Worm (Caenorhabditis elegans) whole organism, young adult: ENCODE measurements around the gene C43D7.4.

Source experiments
- B0035.1 ChIP-seq: sonication (generic microtip); optimal IDR thresholded peaks from 2 replicates; lab custom pipeline; 2016; ENCODE audit warnings: missing genetic modification characterization, mild to moderate bottlenecking, missing compliant biosample characterization, missing genotype, missing genetic modification reagents
- B0261.1 ChIP-seq: sonication (generic microtip); optimal IDR thresholded peaks from 2 replicates; lab custom pipeline; 2016; ENCODE audit warnings: mild to moderate bottlenecking, missing genetic modification characterization, moderate library complexity, missing compliant biosample characterization
- B0336.3 ChIP-seq: fragments of 200-800 bp; sonication (Bioruptor generic); IDR thresholded peaks from 2 replicates; pipeline ENCODE4 v1.3.6; 2022; ENCODE audit warnings: missing genetic modification characterization, missing compliant biosample characterization
- C06A6.2 ChIP-seq: fragments of 200-800 bp; sonication (Bioruptor generic); conservative IDR thresholded peaks from 2 replicates; pipeline ENCODE4 v1.3.6; 2022; ENCODE audit warnings: missing genetic modification characterization, missing compliant biosample characterization
- C17E4.6 ChIP-seq: fragments of 200-800 bp; sonication (Bioruptor generic); IDR thresholded peaks from 2 replicates; pipeline ENCODE4 v1.3.6; 2022; ENCODE audit warnings: missing genetic modification reagents, missing genetic modification characterization, missing compliant biosample characterization
- D2030.7 ChIP-seq: fragments of 200-800 bp; sonication (Bioruptor generic); IDR thresholded peaks from 2 replicates; pipeline ENCODE4 v1.3.6; 2022; ENCODE audit warnings: missing genetic modification reagents, missing genetic modification characterization, missing compliant biosample characterization
- F39B2.1 ChIP-seq: fragments of 200-800 bp; sonication (Bioruptor generic); IDR thresholded peaks from 2 replicates; pipeline ENCODE4 v1.3.6; 2022; ENCODE audit warnings: missing genetic modification reagents, missing genetic modification characterization, missing compliant biosample characterization
- F55B11.4 ChIP-seq: sonication (generic microtip); optimal IDR thresholded peaks from 2 replicates; lab custom pipeline; 2016; ENCODE audit warnings: missing compliant biosample characterization, missing genetic modification characterization, borderline replicate concordance; ENCODE audit not compliant: insufficient read depth
- F57A8.1 ChIP-seq: fragments of 200-800 bp; sonication (Bioruptor generic); optimal IDR thresholded peaks from 2 replicates; lab custom pipeline; 2018; ENCODE audit warnings: mild to moderate bottlenecking, missing genetic modification characterization, moderate library complexity, missing compliant biosample characterization
- Y53F4B.3 ChIP-seq: fragments of 200-800 bp; sonication (Bioruptor generic); IDR thresholded peaks from 2 replicates; pipeline ENCODE4 v1.3.6; 2022; ENCODE audit warnings: missing genetic modification reagents, missing genetic modification characterization, missing compliant biosample characterization
- Y95B8A.8 ChIP-seq: fragments of 200-800 bp; sonication (Bioruptor generic); IDR thresholded peaks from 2 replicates; pipeline ENCODE4 v1.3.6; 2022; ENCODE audit warnings: missing genetic modification reagents, missing genetic modification characterization, missing compliant biosample characterization
- aptf-2 ChIP-seq: fragments of 200-800 bp; sonication (Bioruptor generic); conservative IDR thresholded peaks from 2 replicates; pipeline ENCODE4 v1.3.6; 2022; ENCODE audit warnings: missing genetic modification reagents, missing genetic modification characterization, missing compliant biosample characterization
- atf-7 ChIP-seq: sonication (generic microtip); optimal IDR thresholded peaks from 2 replicates; lab custom pipeline; 2017; ENCODE audit warnings: mild to moderate bottlenecking, missing genetic modification characterization, missing compliant biosample characterization
- athp-1 ChIP-seq: sonication (generic microtip); optimal IDR thresholded peaks from 2 replicates; lab custom pipeline; 2017; ENCODE audit warnings: mild to moderate bottlenecking, missing genetic modification characterization, missing compliant biosample characterization
- ceh-100 ChIP-seq: fragments of 200-800 bp; sonication (Bioruptor generic); IDR thresholded peaks from 2 replicates; pipeline ENCODE4 v1.3.6; 2022; ENCODE audit warnings: missing genetic modification reagents, missing genetic modification characterization, missing compliant biosample characterization
- ceh-40 ChIP-seq: fragments of 200-800 bp; sonication (Bioruptor generic); IDR thresholded peaks from 2 replicates; pipeline ENCODE4 v1.3.6; 2022; ENCODE audit warnings: missing genetic modification characterization, missing compliant biosample characterization
- chd-7 ChIP-seq: sonication (generic microtip); optimal IDR thresholded peaks from 2 replicates; lab custom pipeline; 2016; ENCODE audit warnings: mild to moderate bottlenecking, missing genetic modification characterization, moderate library complexity, missing compliant biosample characterization
- die-1 ChIP-seq: sonication (generic microtip); optimal IDR thresholded peaks from 2 replicates; lab custom pipeline; 2016; ENCODE audit warnings: missing genotype, mild to moderate bottlenecking, missing genetic modification characterization, missing compliant biosample characterization
- egl-18 ChIP-seq: fragments of 200-800 bp; sonication (Bioruptor generic); IDR thresholded peaks from 2 replicates; pipeline ENCODE4 v1.3.6; 2022; ENCODE audit warnings: missing genetic modification reagents, missing genetic modification characterization, missing compliant biosample characterization
- fkh-3 ChIP-seq: sonication (generic microtip); optimal IDR thresholded peaks from 2 replicates; lab custom pipeline; 2016; ENCODE audit warnings: mild to moderate bottlenecking, missing genetic modification characterization, missing compliant biosample characterization
- hmg-1.2 ChIP-seq: fragments of 200-800 bp; sonication (Bioruptor generic); IDR thresholded peaks from 2 replicates; pipeline ENCODE4 v1.3.6; 2022; ENCODE audit warnings: missing genetic modification reagents, missing genetic modification characterization, missing compliant biosample characterization
- lag-1 ChIP-seq: fragments of 200-800 bp; sonication (Bioruptor generic); IDR thresholded peaks from 2 replicates; pipeline ENCODE4 v1.3.6; 2022; ENCODE audit warnings: missing genetic modification reagents, missing genetic modification characterization, missing compliant biosample characterization
- let-526 ChIP-seq: fragments of 200-800 bp; sonication (Bioruptor generic); IDR thresholded peaks from 2 replicates; pipeline ENCODE4 v1.3.6; 2022; ENCODE audit warnings: missing genetic modification reagents, missing genetic modification characterization, missing compliant biosample characterization
- lin-26 ChIP-seq: fragments of 200-800 bp; sonication (Bioruptor generic); IDR thresholded peaks from 2 replicates; pipeline ENCODE4 v1.3.6; 2022; ENCODE audit warnings: missing genetic modification reagents, missing genetic modification characterization, missing compliant biosample characterization
- lsy-27 ChIP-seq: sonication (generic microtip); optimal IDR thresholded peaks from 2 replicates; lab custom pipeline; 2017; ENCODE audit warnings: missing genetic modification characterization, mild to moderate bottlenecking, missing compliant biosample characterization, antibody characterized with exemption, missing genotype, borderline replicate concordance; ENCODE audit not compliant: insufficient read depth
- madf-10 ChIP-seq: sonication (generic microtip); optimal IDR thresholded peaks from 2 replicates; lab custom pipeline; 2016; ENCODE audit warnings: mild to moderate bottlenecking, missing genetic modification characterization, missing compliant biosample characterization
- mcd-1 ChIP-seq: fragments of 200-800 bp; sonication (Bioruptor generic); IDR thresholded peaks from 2 replicates; pipeline ENCODE4 v1.3.6; 2022; ENCODE audit warnings: missing genetic modification reagents, missing genetic modification characterization, missing compliant biosample characterization
- nfya-2 ChIP-seq: fragments of 200-800 bp; sonication (Bioruptor generic); IDR thresholded peaks from 2 replicates; pipeline ENCODE4 v1.3.6; 2022; ENCODE audit warnings: missing genetic modification reagents, missing genetic modification characterization, missing compliant biosample characterization
- nfyb-1 ChIP-seq: fragments of 200-800 bp; sonication (Bioruptor generic); IDR thresholded peaks from 2 replicates; pipeline ENCODE4 v1.3.6; 2022; ENCODE audit warnings: missing genetic modification reagents, missing genetic modification characterization, missing compliant biosample characterization
- nhr-27 ChIP-seq: fragments of 200-800 bp; sonication (Bioruptor generic); optimal IDR thresholded peaks from 2 replicates; lab custom pipeline; 2018; ENCODE audit warnings: mild to moderate bottlenecking, missing genetic modification characterization, moderate library complexity, missing compliant biosample characterization
- nhr-80 ChIP-seq: sonication (generic microtip); optimal IDR thresholded peaks from 2 replicates; lab custom pipeline; 2016; ENCODE audit warnings: missing genetic modification characterization, missing compliant biosample characterization
- rcor-1 ChIP-seq: fragments of 200-800 bp; sonication (Bioruptor generic); IDR thresholded peaks from 2 replicates; pipeline ENCODE4 v1.3.6; 2022; ENCODE audit warnings: missing genetic modification reagents, missing genetic modification characterization, missing compliant biosample characterization
- repo-1 ChIP-seq: sonication (generic microtip); optimal IDR thresholded peaks from 2 replicates; lab custom pipeline; 2017; ENCODE audit warnings: mild to moderate bottlenecking, missing genetic modification characterization, missing compliant biosample characterization
- somi-1 ChIP-seq: fragments of 200-800 bp; sonication (Bioruptor generic); optimal IDR thresholded peaks from 2 replicates; lab custom pipeline; 2018; ENCODE audit warnings: mild to moderate bottlenecking, missing genetic modification characterization, missing compliant biosample characterization
- tbp1 ChIP-seq: fragments of 200-800 bp; sonication (Bioruptor generic); optimal IDR thresholded peaks from 2 replicates; lab custom pipeline; 2018; ENCODE audit warnings: mild to moderate bottlenecking, missing genetic modification characterization, missing compliant biosample characterization
- tbx-9 ChIP-seq: sonication (generic microtip); optimal IDR thresholded peaks from 2 replicates; lab custom pipeline; 2016; ENCODE audit warnings: borderline replicate concordance, missing genetic modification characterization, inconsistent platforms, missing compliant biosample characterization
- unc-62 ChIP-seq: fragments of 150-350 bp; optimal IDR thresholded peaks from 2 replicates; lab custom pipeline; 2014; ENCODE audit warnings: missing biosample characterization, missing genetic modification reagents, missing genetic modification characterization
- zim-3 ChIP-seq: sonication (generic microtip); optimal IDR thresholded peaks from 2 replicates; lab custom pipeline; 2017; ENCODE audit warnings: mild to moderate bottlenecking, missing genetic modification characterization, moderate library complexity, missing compliant biosample characterization
- ztf-18 ChIP-seq: sonication (generic microtip); optimal IDR thresholded peaks from 2 replicates; lab custom pipeline; 2016; ENCODE audit warnings: missing genotype, mild to moderate bottlenecking, missing genetic modification characterization, missing compliant biosample characterization
- ztf-6 ChIP-seq: fragments of 200-800 bp; sonication (Bioruptor generic); IDR thresholded peaks from 2 replicates; pipeline ENCODE4 v1.3.6; 2022; ENCODE audit warnings: missing genetic modification reagents, missing genetic modification characterization, missing compliant biosample characterization

C43D7.4 gene

DNA sequence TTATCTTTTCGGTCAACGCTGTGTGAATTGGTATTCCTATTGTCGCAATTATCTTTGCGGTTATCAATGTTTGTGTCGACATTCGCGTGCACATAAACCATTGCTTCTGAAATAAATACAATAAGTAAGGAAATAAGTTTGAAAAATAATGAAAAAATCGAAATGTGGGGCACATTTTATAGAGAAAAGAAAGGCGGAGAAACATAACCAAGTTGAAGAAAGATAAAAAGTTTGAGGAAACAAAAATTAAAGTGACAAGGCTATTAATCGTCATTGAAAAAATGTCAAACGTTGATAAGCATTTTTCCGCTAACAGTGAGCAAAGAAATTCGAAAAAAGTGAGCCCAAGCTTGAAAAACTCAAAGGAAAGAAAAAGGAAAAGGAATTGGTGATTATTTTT, at the start of gene C43D7.4:
Gene C43D7.4 (minus strand): TSS at position 101 of the 400 bp plus-strand sequence.
- TF ChIP-seq fkh-3 (tag; lab: Kevin White, UChicago) (no peak), tbx-9 (no peak), chd-7 (no peak), madf-10 (no peak), nhr-27 (tag; lab: Kevin White, UChicago) (no peak), B0336.3 (GFP tag; lab: Robert Waterston, UW) (no peak), egl-18 (no peak), Y95B8A.8 (GFP tag; lab: Robert Waterston, UW) (no peak), nfyb-1 (no peak), hmg-1.2 (GFP tag; lab: Robert Waterston, UW) (no peak), repo-1 (no peak), unc-62 (no peak), ceh-40 (GFP tag; lab: Robert Waterston, UW) (no peak), athp-1 (no peak)

- no peak for TF ChIP-seq C06A6.2 (GFP tag; lab: Robert Waterston, UW)
- TF ChIP-seq ztf-18 (tag; lab: Kevin White, UChicago) = peak; percentile 53
Measured at ce11 chrV:19371777-19372176, 49.5 kb upstream of the C43D7.4 start.

DNA sequence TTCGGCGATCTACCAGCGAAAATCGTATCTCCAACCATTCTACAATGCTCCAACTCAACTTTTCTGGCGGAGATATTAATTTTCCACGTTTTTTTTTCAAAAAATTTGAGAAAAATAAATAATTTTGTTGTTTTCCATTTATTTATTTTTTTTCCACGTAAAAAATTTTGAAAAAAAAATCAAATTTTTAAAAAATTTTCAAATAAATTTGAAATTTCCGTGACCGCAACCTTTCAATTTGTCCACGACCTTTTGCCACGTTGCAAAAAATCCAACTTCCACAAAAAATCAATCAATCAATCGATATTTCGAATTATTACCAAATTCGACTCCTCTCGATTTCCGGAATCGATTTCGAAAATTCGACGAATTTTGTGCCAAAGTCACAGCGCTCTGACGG, 49.0 kb upstream of the C43D7.4 start, which contains the start of gene Y43F8A.2:
Gene Y43F8A.2 (plus strand): TSS at position 301 of the 400 bp plus-strand sequence.
- TF ChIP-seq chd-7 = no peak
- no peak for TF ChIP-seq F57A8.1 (GFP tag; lab: Kevin White, UChicago)
- TF ChIP-seq F39B2.1 = no peak
- no peak for TF ChIP-seq F55B11.4 (tag; lab: Kevin White, UChicago)
- TF ChIP-seq lin-26 (GFP tag; lab: Robert Waterston, UW) = no peak
- TF ChIP-seq lag-1 (GFP tag; lab: Robert Waterston, UW) = no peak
- TF ChIP-seq mcd-1 (GFP tag; lab: Robert Waterston, UW) = no peak
- no peak for TF ChIP-seq ceh-100 (GFP tag; lab: Robert Waterston, UW)
- no peak for TF ChIP-seq atf-7 (tag; lab: Kevin White, UChicago)
- TF ChIP-seq ztf-6 = no peak
- TF ChIP-seq ztf-18 (tag; lab: Kevin White, UChicago) = no peak
- no peak for TF ChIP-seq let-526
- TF ChIP-seq tbp1 (GFP tag; lab: Kevin White, UChicago) = no peak
- TF ChIP-seq C17E4.6 (GFP tag; lab: Robert Waterston, UW) = no peak
- TF ChIP-seq B0035.1 (tag; lab: Kevin White, UChicago) = no peak
- TF ChIP-seq D2030.7 (GFP tag; lab: Robert Waterston, UW) = no peak
- no peak for TF ChIP-seq nhr-80 (tag; lab: Kevin White, UChicago)
- TF ChIP-seq nfyb-1 = no peak
- TF ChIP-seq rcor-1 (GFP tag; lab: Robert Waterston, UW) = no peak

DNA sequence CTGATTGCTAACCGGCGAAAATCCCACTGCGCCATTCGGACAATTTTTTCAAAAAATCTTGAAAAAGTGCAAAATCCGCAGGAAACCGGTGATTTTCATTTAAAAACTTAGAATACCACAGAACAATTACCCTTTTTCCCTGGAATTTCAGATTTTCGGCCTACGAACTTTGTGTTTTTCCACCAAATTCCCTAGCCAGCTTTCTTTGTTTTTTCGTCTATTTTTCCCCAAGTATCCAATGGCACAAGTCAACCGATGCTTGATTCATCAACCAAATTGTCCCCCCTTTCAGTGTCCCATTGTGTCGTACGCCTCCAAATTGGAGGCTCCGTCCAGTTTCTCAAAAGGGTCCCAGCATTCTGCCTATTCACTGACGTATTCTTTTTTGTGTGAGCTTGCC, 47.9 kb upstream of the C43D7.4 start, which contains the start of gene Y43F8A.1:
Gene Y43F8A.1 (plus strand): TSS at position 301 of the 400 bp plus-strand sequence.
- TF ChIP-seq lsy-27 (tag; lab: Kevin White, UChicago) = no peak
- no peak for TF ChIP-seq zim-3
- TF ChIP-seq nfya-2 (GFP tag; lab: Robert Waterston, UW) = no peak
- no peak for TF ChIP-seq B0261.1 (tag; lab: Kevin White, UChicago)
- TF ChIP-seq Y53F4B.3 (GFP tag; lab: Robert Waterston, UW) = no peak
- no peak for TF ChIP-seq die-1
- TF ChIP-seq somi-1 (GFP tag; lab: Kevin White, UChicago) = no peak
- no peak for TF ChIP-seq aptf-2 (GFP tag; lab: Robert Waterston, UW)
- TF ChIP-seq tbx-9 = no peak
- TF ChIP-seq repo-1 = no peak
